Fruit fly (Drosophila melanogaster): ENCODE results near the gene alphaTub67C.

Gene alphaTub67C

dm6 chr3L:9694169-9694866 lies 13.2 kb downstream of the alphaTub67C start:
- peak; percentile 17 for TF ChIP-seq CG7101 (tag; optimal IDR thresholded peaks at IDR 0.05)
- peak; percentile 15 for TF ChIP-seq cic (GFP tag; optimal IDR thresholded peaks at IDR 0.05)
- peak; percentile 19 for TF ChIP-seq CG33017 (tag; optimal IDR thresholded peaks at IDR 0.05)
- peak; percentile 85 for TF ChIP-seq kay (GFP tag; ENCODE audit: borderline replicate concordance)
- TF ChIP-seq CG14711 (tag; optimal IDR thresholded peaks at IDR 0.05) = no peak

dm6 chr3L:9694867-9695236 lies 13.8 kb downstream of the alphaTub67C start:
- TF ChIP-seq CG1620 (GFP tag; optimal IDR thresholded peaks at IDR 0.05) = no peak
- no peak for TF ChIP-seq CG5204 (GFP tag; optimal IDR thresholded peaks at IDR 0.05)
- no peak for TF ChIP-seq cic (GFP tag; optimal IDR thresholded peaks at IDR 0.05)
- TF ChIP-seq pad (GFP tag; optimal IDR thresholded peaks at IDR 0.05) = no peak
- TF ChIP-seq CG12768 (GFP tag; optimal IDR thresholded peaks at IDR 0.05) = no peak
- TF ChIP-seq ovo (GFP tag; optimal IDR thresholded peaks at IDR 0.05) = no peak
- no peak for TF ChIP-seq kay (GFP tag; ENCODE audit: borderline replicate concordance)
- no peak for TF ChIP-seq Mnt (GFP tag; optimal IDR thresholded peaks at IDR 0.05)
- no peak for TF ChIP-seq cnc (optimal IDR thresholded peaks at IDR 0.05)
- TF ChIP-seq CG7045 (GFP tag; optimal IDR thresholded peaks at IDR 0.05) = no peak
- no peak for TF ChIP-seq CG33017 (tag; optimal IDR thresholded peaks at IDR 0.05)
- no peak for TF ChIP-seq Hr96 (GFP tag; optimal IDR thresholded peaks at IDR 0.05)
- TF ChIP-seq bab1 (GFP tag; optimal IDR thresholded peaks at IDR 0.05) = no peak
- TF ChIP-seq CG11617 (GFP tag; optimal IDR thresholded peaks at IDR 0.05) = no peak
- no peak for TF ChIP-seq CG7101 (tag; optimal IDR thresholded peaks at IDR 0.05)
- TF ChIP-seq tj (GFP tag; optimal IDR thresholded peaks at IDR 0.05) = no peak
- TF ChIP-seq Clk (GFP tag; optimal IDR thresholded peaks at IDR 0.05) = no peak
- no peak for TF ChIP-seq CG14711 (tag; optimal IDR thresholded peaks at IDR 0.05)
- no peak for TF ChIP-seq toe (GFP tag; optimal IDR thresholded peaks at IDR 0.05)

- TF ChIP-seq Crg-1 (GFP tag; optimal IDR thresholded peaks at IDR 0.05) (no peak), cic (GFP tag; optimal IDR thresholded peaks at IDR 0.05) (peak; percentile 45), CG7101 (tag; optimal IDR thresholded peaks at IDR 0.05) (no peak)
These were observed 14.2 kb downstream of the alphaTub67C start for dm6 chr3L:9695242-9695641.

dm6 chr3L:9695647-9696046 lies 14.6 kb downstream of the alphaTub67C start:
- TF ChIP-seq Clk (GFP tag; optimal IDR thresholded peaks at IDR 0.05) (no peak), CG11617 (GFP tag; optimal IDR thresholded peaks at IDR 0.05) (no peak), cnc (optimal IDR thresholded peaks at IDR 0.05) (no peak), kay (GFP tag; ENCODE audit: borderline replicate concordance) (peak; percentile 66), tj (GFP tag; optimal IDR thresholded peaks at IDR 0.05) (no peak)

- peak; percentile 45 for TF ChIP-seq CG7101 (tag; optimal IDR thresholded peaks at IDR 0.05)
- peak; percentile 56 for TF ChIP-seq CG12768 (GFP tag; optimal IDR thresholded peaks at IDR 0.05)
- TF ChIP-seq cic (GFP tag; optimal IDR thresholded peaks at IDR 0.05) = peak; percentile 87
- no peak for TF ChIP-seq ovo (GFP tag; optimal IDR thresholded peaks at IDR 0.05)
- TF ChIP-seq CG1620 (GFP tag; optimal IDR thresholded peaks at IDR 0.05) = no peak
- no peak for TF ChIP-seq Clk (GFP tag; optimal IDR thresholded peaks at IDR 0.05)
- TF ChIP-seq cnc (optimal IDR thresholded peaks at IDR 0.05) = no peak
- peak; percentile 69 for TF ChIP-seq kay (GFP tag; ENCODE audit: borderline replicate concordance)
- peak; percentile 10 for TF ChIP-seq Hr96 (GFP tag; optimal IDR thresholded peaks at IDR 0.05)
- peak; percentile 74 for TF ChIP-seq CG33017 (tag; optimal IDR thresholded peaks at IDR 0.05)
- peak; percentile 97 for TF ChIP-seq pad (GFP tag; optimal IDR thresholded peaks at IDR 0.05)
- TF ChIP-seq CG7045 (GFP tag; optimal IDR thresholded peaks at IDR 0.05) = peak; percentile 51
- peak; percentile 16 for TF ChIP-seq Crg-1 (GFP tag; optimal IDR thresholded peaks at IDR 0.05)
- TF ChIP-seq bab1 (GFP tag; optimal IDR thresholded peaks at IDR 0.05) = peak; percentile 80
- peak; percentile 48 for TF ChIP-seq Mnt (GFP tag; optimal IDR thresholded peaks at IDR 0.05)
- TF ChIP-seq tj (GFP tag; optimal IDR thresholded peaks at IDR 0.05) = peak; percentile 96
- no peak for TF ChIP-seq CG5204 (GFP tag; optimal IDR thresholded peaks at IDR 0.05)
- TF ChIP-seq CG11617 (GFP tag; optimal IDR thresholded peaks at IDR 0.05) = no peak
- TF ChIP-seq toe (GFP tag; optimal IDR thresholded peaks at IDR 0.05) = no peak
- peak; percentile 47 for TF ChIP-seq CG14711 (tag; optimal IDR thresholded peaks at IDR 0.05)
These were observed 15.8 kb downstream of the alphaTub67C start, which contains the start of gene Prps for dm6 chr3L:9696650-9697526. Gene Prps, minus strand, starts transcription at chr3L:9696700.

dm6 chr3L:9697527-9697883 lies 16.4 kb downstream of the alphaTub67C start:
- TF ChIP-seq Crg-1 (GFP tag; optimal IDR thresholded peaks at IDR 0.05) = no peak

dm6 chr3L:9698193-9698642 lies 17.1 kb downstream of the alphaTub67C start, which contains the start of gene Ubc4:
Gene Ubc4, plus strand, starts transcription at chr3L:9698336.
- TF ChIP-seq cic (GFP tag; optimal IDR thresholded peaks at IDR 0.05) = peak; percentile 40
- peak; percentile 36 for TF ChIP-seq ovo (GFP tag; optimal IDR thresholded peaks at IDR 0.05)
- peak; percentile 48 for TF ChIP-seq CG1620 (GFP tag; optimal IDR thresholded peaks at IDR 0.05)
- TF ChIP-seq CG7101 (tag; optimal IDR thresholded peaks at IDR 0.05) = peak; percentile 35
- TF ChIP-seq pad (GFP tag; optimal IDR thresholded peaks at IDR 0.05) = peak; percentile 43
- peak; percentile 68 for TF ChIP-seq CG11617 (GFP tag; optimal IDR thresholded peaks at IDR 0.05)
- no peak for TF ChIP-seq CG7045 (GFP tag; optimal IDR thresholded peaks at IDR 0.05)
- TF ChIP-seq CG14711 (tag; optimal IDR thresholded peaks at IDR 0.05) = peak; percentile 55
- peak; percentile 24 for TF ChIP-seq CG12768 (GFP tag; optimal IDR thresholded peaks at IDR 0.05)
- peak; percentile 61 for TF ChIP-seq Mnt (GFP tag; optimal IDR thresholded peaks at IDR 0.05)
- peak; percentile 57 for TF ChIP-seq tj (GFP tag; optimal IDR thresholded peaks at IDR 0.05)
- peak; percentile 28 for TF ChIP-seq bab1 (GFP tag; optimal IDR thresholded peaks at IDR 0.05)
- TF ChIP-seq kay (GFP tag; ENCODE audit: borderline replicate concordance) = no peak
- TF ChIP-seq Hr96 (GFP tag; optimal IDR thresholded peaks at IDR 0.05) = peak; percentile 30
- TF ChIP-seq CG33017 (tag; optimal IDR thresholded peaks at IDR 0.05) = no peak
